Worm (Caenorhabditis elegans) whole organism, L2 larva: ENCODE results near the gene rpb-12.

Source experiments
- R02D3.7 ChIP-seq: fragments of 150-350 bp; optimal IDR thresholded peaks from 2 replicates; lab custom pipeline; 2014; ENCODE audit warnings: missing biosample characterization, missing genetic modification characterization
- Y55F3AM.14 ChIP-seq: fragments of 200-800 bp; sonication (Bioruptor generic); optimal IDR thresholded peaks from 2 replicates; lab custom pipeline; 2018; ENCODE audit warnings: mild to moderate bottlenecking, missing genetic modification characterization, missing compliant biosample characterization
- ama-1 ChIP-seq: fragments of 150-350 bp; optimal IDR thresholded peaks from 2 replicates; lab custom pipeline; 2018; ENCODE audit warnings: inconsistent platforms
- blmp-1 ChIP-seq: sonication (generic microtip); optimal IDR thresholded peaks from 2 replicates; lab custom pipeline; 2017; ENCODE audit warnings: missing genetic modification characterization, mild to moderate bottlenecking, missing compliant biosample characterization, antibody characterized with exemption, moderate library complexity; ENCODE audit not compliant: insufficient read depth
- ceh-82 ChIP-seq: fragments of 150-350 bp; optimal IDR thresholded peaks from 2 replicates; lab custom pipeline; 2014; ENCODE audit warnings: missing biosample characterization, missing genetic modification characterization
- egl-27 ChIP-seq: sonication (generic microtip); optimal IDR thresholded peaks from 3 replicates; lab custom pipeline; 2017; ENCODE audit warnings: missing biosample characterization, missing genetic modification reagents, missing genetic modification characterization
- fos-1 ChIP-seq: fragments of 150-350 bp; optimal IDR thresholded peaks from 2 replicates; lab custom pipeline; 2014; ENCODE audit warnings: missing biosample characterization, missing genetic modification characterization
- lin-39 ChIP-seq: fragments of 150-350 bp; optimal IDR thresholded peaks from 2 replicates; lab custom pipeline; 2014; ENCODE audit warnings: missing biosample characterization, missing genetic modification reagents, missing genetic modification characterization
- skn-1 ChIP-seq: sonication (generic microtip); optimal IDR thresholded peaks from 2 replicates; lab custom pipeline; 2017; ENCODE audit warnings: missing biosample characterization, missing genetic modification characterization
- snpc-4 ChIP-seq: fragments of 150-350 bp; optimal IDR thresholded peaks from 2 replicates; lab custom pipeline; 2014; ENCODE audit warnings: missing biosample characterization, missing genetic modification characterization
- unc-39 ChIP-seq: fragments of 150-350 bp; optimal IDR thresholded peaks from 2 replicates; lab custom pipeline; 2014; ENCODE audit warnings: missing biosample characterization, missing genetic modification characterization
- ztf-11 ChIP-seq: sonication (generic microtip); optimal IDR thresholded peaks from 2 replicates; lab custom pipeline; 2017; ENCODE audit warnings: missing biosample characterization, missing genetic modification characterization
- ztf-4 ChIP-seq: fragments of 150-350 bp; optimal IDR thresholded peaks from 2 replicates; lab custom pipeline; 2014; ENCODE audit warnings: missing biosample characterization, missing genetic modification characterization

DNA sequence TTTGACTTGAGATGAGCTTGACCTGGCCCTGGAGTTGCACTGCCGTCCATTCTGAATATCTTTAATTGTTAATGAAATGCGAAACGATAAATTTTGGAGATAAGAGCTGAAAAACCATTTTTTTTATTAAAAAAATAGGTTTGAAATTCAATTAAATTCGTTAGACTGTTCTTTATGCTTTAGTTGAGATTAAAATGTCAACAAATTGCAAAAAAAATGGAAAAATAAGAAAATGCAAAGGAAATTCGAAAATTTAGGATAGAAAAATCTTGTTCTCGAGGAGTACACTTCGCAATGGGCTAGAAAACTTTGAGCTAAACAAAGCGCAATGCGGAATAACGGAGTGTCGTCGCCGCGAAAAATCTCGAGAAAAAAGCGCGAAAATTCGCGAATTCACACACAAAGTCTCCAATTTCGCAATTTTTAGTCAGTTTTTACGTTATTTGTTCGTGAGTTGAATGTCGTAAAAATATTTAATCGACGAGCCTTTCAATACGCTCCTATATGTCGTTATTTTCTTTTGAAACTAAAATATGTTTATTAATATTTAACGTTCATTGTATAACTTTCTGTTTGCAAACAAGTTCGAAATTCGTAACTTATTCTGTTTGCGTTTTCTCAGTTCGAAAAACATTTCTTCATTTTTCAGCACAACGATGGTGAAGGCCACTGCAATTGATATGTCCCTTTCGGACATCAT, at the start of gene rpb-12, which contains the start of gene aly-2:
- no peak for TF ChIP-seq R02D3.7 (tag; lab: Kevin White, UChicago)
- no peak for TF ChIP-seq ztf-4 (tag; lab: Kevin White, UChicago)
- peak; percentile 11 for TF ChIP-seq egl-27
- TF ChIP-seq skn-1 (tag; lab: Kevin White, UChicago): no peak
- TF ChIP-seq Y55F3AM.14 (GFP tag; lab: Kevin White, UChicago): no peak
- TF ChIP-seq ztf-11 (tag; lab: Kevin White, UChicago): no peak
- TF ChIP-seq ama-1 (lab: Kevin White, UChicago): no peak
- no peak for TF ChIP-seq blmp-1
- no peak for TF ChIP-seq unc-39 (tag; lab: Kevin White, UChicago)
- peak; percentile 28 for TF ChIP-seq snpc-4 (tag; lab: Kevin White, UChicago)
- peak; percentile 33 for TF ChIP-seq fos-1 (tag; lab: Kevin White, UChicago)
- TF ChIP-seq ceh-82 (tag; lab: Kevin White, UChicago): no peak
- TF ChIP-seq lin-39: no peak
